Worm (Caenorhabditis elegans) whole organism, young adult: ENCODE results near the gene C28F5.1.

Experiments used
- F37B4.10 ChIP-seq: fragments of 200-800 bp; sonication (Bioruptor generic); IDR thresholded peaks from 2 replicates; pipeline ENCODE4 v1.3.6; 2022; ENCODE audit warnings: missing genetic modification characterization, missing compliant biosample characterization
- ama-1 ChIP-seq, 3 experiments: fragments of 150-350 bp in 1 of 3; sonication (generic microtip) in 2 of 3; optimal IDR thresholded peaks; 2 replicates each; lab custom pipeline; 2014 to 2018; ENCODE audit warnings: missing biosample characterization in 2 of 3, missing genetic modification characterization in 2 of 3, missing genetic modification reagents in 2 of 3
- attf-5 ChIP-seq: fragments of 200-800 bp; sonication (Bioruptor generic); optimal IDR thresholded peaks from 2 replicates; lab custom pipeline; 2018; ENCODE audit warnings: mild to moderate bottlenecking, missing genetic modification characterization, missing compliant biosample characterization
- ceh-27 ChIP-seq: fragments of 200-800 bp; sonication (Bioruptor generic); optimal IDR thresholded peaks from 2 replicates; lab custom pipeline; 2018; ENCODE audit warnings: mild to moderate bottlenecking, missing genetic modification characterization, moderate library complexity, missing compliant biosample characterization
- ekl-4 ChIP-seq: fragments of 200-800 bp; sonication (Bioruptor generic); IDR thresholded peaks from 2 replicates; pipeline ENCODE4 v1.3.6; 2022; ENCODE audit warnings: missing genetic modification reagents, missing genetic modification characterization, missing compliant biosample characterization
- fkh-3 ChIP-seq: sonication (generic microtip); optimal IDR thresholded peaks from 2 replicates; lab custom pipeline; 2016; ENCODE audit warnings: mild to moderate bottlenecking, missing genetic modification characterization, missing compliant biosample characterization
- lag-1 ChIP-seq: fragments of 200-800 bp; sonication (Bioruptor generic); IDR thresholded peaks from 2 replicates; pipeline ENCODE4 v1.3.6; 2022; ENCODE audit warnings: missing genetic modification reagents, missing genetic modification characterization, missing compliant biosample characterization
- mel-28 ChIP-seq: sonication (generic microtip); optimal IDR thresholded peaks from 2 replicates; lab custom pipeline; 2016; ENCODE audit warnings: borderline replicate concordance, mild to moderate bottlenecking, missing genetic modification characterization, missing compliant biosample characterization
- nfya-1 ChIP-seq: sonication (generic microtip); optimal IDR thresholded peaks from 2 replicates; lab custom pipeline; 2017; ENCODE audit warnings: antibody characterized with exemption, missing compliant biosample characterization, missing genetic modification characterization, borderline replicate concordance; ENCODE audit not compliant: insufficient read depth
- nfya-2 ChIP-seq: fragments of 200-800 bp; sonication (Bioruptor generic); IDR thresholded peaks from 2 replicates; pipeline ENCODE4 v1.3.6; 2022; ENCODE audit warnings: missing genetic modification reagents, missing genetic modification characterization, missing compliant biosample characterization
- sdz-38 ChIP-seq: sonication (generic microtip); optimal IDR thresholded peaks from 2 replicates; lab custom pipeline; 2016; ENCODE audit warnings: missing genotype, missing genetic modification characterization, missing compliant biosample characterization
- snpc-4 ChIP-seq, 5 experiments: fragments of 150-350 bp in 1 of 5; sonication (generic microtip) in 4 of 5; optimal IDR thresholded peaks; 2 replicates each; lab custom pipeline; 2014 to 2018; ENCODE audit warnings: missing genetic modification characterization in 5 of 5, missing biosample characterization in 3 of 5, antibody characterized with exemption in 2 of 5, mild to moderate bottlenecking in 2 of 5, missing compliant biosample characterization in 2 of 5, missing genotype in 2 of 5, moderate library complexity in 2 of 5, missing genetic modification reagents in 1 of 5
- ztf-26 ChIP-seq: sonication (generic microtip); optimal IDR thresholded peaks from 2 replicates; lab custom pipeline; 2017; ENCODE audit warnings: missing genetic modification characterization, missing compliant biosample characterization

- TF ChIP-seq nfya-2 (no peak), mel-28 (tag; lab: Kevin White, UChicago) (no peak), fkh-3 (no peak), F37B4.10 (no peak), snpc-4 (GFP tag; optimal IDR thresholded peaks at IDR 0.05; lab: Kevin White, UChicago) (no peak), snpc-4 (tag; optimal IDR thresholded peaks at IDR 0.05; lab: Kevin White, UChicago) (no peak), ekl-4 (GFP tag; lab: Robert Waterston, UW) (no peak), attf-5 (GFP tag; lab: Kevin White, UChicago) (no peak), lag-1 (GFP tag; lab: Robert Waterston, UW) (no peak), nfya-1 (tag; lab: Kevin White, UChicago) (no peak), sdz-38 (tag; lab: Kevin White, UChicago) (no peak), ceh-27 (GFP tag; lab: Kevin White, UChicago) (no peak), ztf-26 (tag; lab: Kevin White, UChicago) (no peak), ama-1 (optimal IDR thresholded peaks at IDR 0.05; lab: Kevin White, UChicago) (no peak), ama-1 (GFP tag; optimal IDR thresholded peaks at IDR 0.05; lab: Kevin White, UChicago) (no peak)
Observed at ce11 chrII:7499390-7499789, 5.7 kb upstream of the C28F5.1 start, which contains the start of gene srab-14.
